Fruit fly (Drosophila melanogaster) whole organism: ENCODE data around the gene Rrp46.

Source experiments
- CG8478 ChIP-seq: fragments of >200 bp; optimal IDR thresholded peaks from 2 replicates; lab custom pipeline; 2018; ENCODE audit warnings: inconsistent platforms
- Dll ChIP-seq: fragments of >200 bp; optimal IDR thresholded peaks from 2 replicates; lab custom pipeline; 2017
- EcR ChIP-seq, 2 experiments: fragments of >200 bp; optimal IDR thresholded peaks; 2 replicates each; lab custom pipeline; 2017; ENCODE audit warnings: missing biosample characterization in 2 of 2, missing genetic modification characterization in 2 of 2, missing genetic modification reagents in 2 of 2
- pan ChIP-seq: fragments of >200 bp; optimal IDR thresholded peaks from 2 replicates; lab custom pipeline; 2017
- psq ChIP-seq: fragments of >200 bp; optimal IDR thresholded peaks from 2 replicates; lab custom pipeline; 2017
- usp ChIP-seq: fragments of >200 bp; optimal IDR thresholded peaks from 2 replicates; lab custom pipeline; 2017; ENCODE audit warnings: missing biosample characterization, missing genetic modification characterization, mixed read lengths

- TF ChIP-seq pan (lab: Kevin White, UChicago) (no peak), CG8478 (lab: Kevin White, UChicago) (no peak), usp (GFP tag; lab: Kevin White, UChicago) (no peak), psq (lab: Kevin White, UChicago) (no peak), EcR (GFP tag; optimal IDR thresholded peaks at IDR 0.05; lab: Kevin White, UChicago) (peak in 1 of 2 experiments; percentile 72), Dll (lab: Kevin White, UChicago) (no peak)
Observed at dm6 chr3R:10412550-10413459, at the start of gene Rrp46, which contains the start of gene Irp-1B.
